Worm (Caenorhabditis elegans): ENCODE results near the gene T05A8.3.

The T05A8.3 gene

DNA sequence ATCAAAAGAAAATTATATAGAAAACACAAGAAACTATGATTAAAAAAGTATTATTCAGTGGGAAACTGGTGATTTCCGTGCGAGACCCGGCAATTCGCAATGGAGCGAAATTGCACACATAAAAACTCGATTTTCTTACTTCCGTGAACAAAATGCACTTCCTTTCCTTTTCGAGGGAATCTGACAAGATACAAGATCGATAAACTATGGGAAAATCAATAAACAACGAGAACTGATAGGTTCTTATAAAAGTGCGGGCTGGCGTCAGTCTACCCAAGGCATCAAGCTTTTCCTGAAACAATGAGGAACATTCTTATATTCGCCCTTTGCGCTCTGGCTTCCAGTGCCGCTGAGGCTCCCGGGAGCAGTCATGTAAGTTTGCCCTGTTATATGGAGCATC, 35.8 kb upstream of the T05A8.3 start, which contains the start of gene F29A7.3:
Gene F29A7.3 (plus strand): TSS at position 301 of the 400 bp plus-strand sequence.
- no peak for TF ChIP-seq F44E2.7 (GFP tag; IDR thresholded peaks at IDR 0.05)
- no peak for TF ChIP-seq madf-5 (GFP tag; IDR thresholded peaks at IDR 0.05)
- no peak for TF ChIP-seq snpc-1.2 (GFP tag; IDR thresholded peaks at IDR 0.05)
- no peak for TF ChIP-seq gei-8 (GFP tag; optimal IDR thresholded peaks at IDR 0.05)
- TF ChIP-seq nhr-42 (GFP tag; IDR thresholded peaks at IDR 0.05), result no peak
- no peak for TF ChIP-seq mdl-1 (tag; optimal IDR thresholded peaks at IDR 0.05)

DNA sequence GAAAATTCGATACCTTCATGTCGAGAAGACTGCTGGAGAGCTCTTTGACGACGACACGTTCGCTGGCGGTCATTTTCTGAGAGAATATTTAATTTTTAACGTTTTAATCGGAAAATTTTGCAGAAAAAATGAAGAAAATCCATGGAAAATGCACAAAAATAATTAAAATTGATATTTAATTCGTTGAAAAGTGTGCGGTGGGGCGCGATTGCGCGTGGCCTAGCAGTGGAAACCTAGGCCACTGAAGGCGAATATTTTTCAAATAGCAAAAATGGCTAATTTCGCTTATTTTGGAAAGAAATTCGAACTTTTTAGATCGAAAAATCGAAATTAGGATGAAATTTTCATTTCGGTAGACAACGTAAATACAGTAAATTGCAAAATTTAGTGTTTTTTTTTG, 35.3 kb upstream of the T05A8.3 start, which contains the start of gene F29A7.6:
Gene F29A7.6 (minus strand): TSS at position 76 of the 400 bp plus-strand sequence.
- TF ChIP-seq nhr-6 (tag; optimal IDR thresholded peaks at IDR 0.05), result peak; percentile 3
- TF ChIP-seq hif-1 (tag; optimal IDR thresholded peaks at IDR 0.05), result peak in 1 of 2 experiments; percentile 80
- peak; percentile 12 for TF ChIP-seq nhr-28 (tag; optimal IDR thresholded peaks at IDR 0.05)
- TF ChIP-seq ZK337.2 (GFP tag; IDR thresholded peaks at IDR 0.05), result peak; percentile 67; the same call in 1 of the 2 replicates
- TF ChIP-seq ceh-62 (tag; optimal IDR thresholded peaks at IDR 0.05), result no peak
- peak; percentile 98 for TF ChIP-seq lin-38 (GFP tag; IDR thresholded peaks at IDR 0.05)
- TF ChIP-seq gei-8 (GFP tag; optimal IDR thresholded peaks at IDR 0.05), result no peak
- peak; percentile 97 for TF ChIP-seq mes-2 (tag; optimal IDR thresholded peaks at IDR 0.05; ENCODE audit: poor library complexity, severe bottlenecking)
- TF ChIP-seq unc-130 (GFP tag; optimal IDR thresholded peaks at IDR 0.05), result peak; percentile 69
- peak; percentile 50; the same call in 1 of the 2 replicates for TF ChIP-seq dmd-6 (GFP tag; IDR thresholded peaks at IDR 0.05)
- no peak for TF ChIP-seq mdl-1 (tag; optimal IDR thresholded peaks at IDR 0.05)
- TF ChIP-seq nhr-48 (tag; optimal IDR thresholded peaks at IDR 0.05), result no peak
- peak; percentile 10 for TF ChIP-seq nhr-11 (tag; optimal IDR thresholded peaks at IDR 0.05)
- no peak for TF ChIP-seq cey-2 (tag; optimal IDR thresholded peaks at IDR 0.05; ENCODE audit: borderline replicate concordance, insufficient read depth)
- TF ChIP-seq rbr-2 (tag; optimal IDR thresholded peaks at IDR 0.05), result peak; percentile 49
- TF ChIP-seq dmd-9 (GFP tag; IDR thresholded peaks at IDR 0.05), result 0 out of 2 replicates have a peak, but pooled peaks have one; percentile 26
- no peak for TF ChIP-seq lin-39 (tag; optimal IDR thresholded peaks at IDR 0.05)
- peak; percentile 56 for TF ChIP-seq dpl-1 (GFP tag; optimal IDR thresholded peaks at IDR 0.05)
- peak; percentile 10 for TF ChIP-seq F49E8.2 (tag; optimal IDR thresholded peaks at IDR 0.05; ENCODE audit: borderline replicate concordance)
- TF ChIP-seq nhr-102 (tag; optimal IDR thresholded peaks at IDR 0.05), result no peak
- 0 out of 2 replicates have a peak, but pooled peaks have one; percentile 6 for TF ChIP-seq tra-1 (GFP tag; IDR thresholded peaks at IDR 0.05)
- no peak for TF ChIP-seq set-16 (GFP tag; IDR thresholded peaks at IDR 0.05)
- peak; percentile 25 for TF ChIP-seq hlh-11 (tag; optimal IDR thresholded peaks at IDR 0.05)
- TF ChIP-seq saeg-2 (GFP tag; IDR thresholded peaks at IDR 0.05), result no peak

DNA sequence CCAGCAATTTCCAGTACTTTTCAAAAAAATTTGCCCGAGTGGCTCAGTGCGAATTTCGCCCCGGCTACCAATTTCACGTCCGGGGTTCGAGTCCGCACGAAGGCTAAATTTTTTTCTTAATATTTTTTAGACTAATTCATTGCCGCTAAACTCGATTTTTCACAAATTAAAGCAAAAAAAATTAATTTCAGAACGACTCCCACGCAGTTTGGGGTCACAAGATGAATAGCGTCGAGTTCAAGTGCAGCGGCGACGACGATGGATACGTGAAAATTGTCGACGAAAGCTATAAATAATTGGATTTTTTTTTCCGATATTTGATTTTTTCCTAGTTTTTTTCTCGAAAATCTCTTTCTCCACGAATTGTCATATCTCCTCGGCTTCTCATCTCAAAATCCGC, 34.0 kb upstream of the T05A8.3 start:
- TF ChIP-seq daf-16 (GFP tag; optimal IDR thresholded peaks at IDR 0.05) (no peak), daf-16 (tag; optimal IDR thresholded peaks at IDR 0.05) (peak; percentile 28), lin-38 (GFP tag; IDR thresholded peaks at IDR 0.05) (peak; percentile 73), nhr-11 (tag; optimal IDR thresholded peaks at IDR 0.05) (no peak)

DNA sequence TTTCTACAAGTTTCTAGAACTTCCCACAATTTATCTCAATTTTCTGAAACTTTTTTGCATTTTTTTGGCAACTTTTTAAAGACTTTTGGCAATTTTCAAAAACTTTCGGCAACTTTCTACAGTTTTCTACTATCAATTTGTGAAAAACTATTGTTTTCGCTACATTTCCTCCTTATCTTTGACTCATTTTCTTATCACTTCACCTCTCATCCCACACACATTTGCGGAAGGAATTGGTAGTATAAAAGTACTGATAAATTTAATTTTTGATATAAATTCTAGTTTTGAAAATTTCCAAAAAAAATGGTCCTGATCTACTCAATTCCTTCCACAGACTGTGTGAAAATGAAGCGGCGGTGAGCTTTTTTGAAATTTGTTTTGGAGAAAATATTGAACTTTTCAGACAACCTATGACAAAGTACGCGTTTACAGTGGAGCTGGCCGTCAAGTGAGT, 32.4 kb upstream of the T05A8.3 start, which contains the start of gene F29A7.4:
Gene F29A7.4 (plus strand): TSS at position 404 of the 454 bp plus-strand sequence.
- TF ChIP-seq hlh-11 (tag; optimal IDR thresholded peaks at IDR 0.05) (no peak), pqm-1 (tag; optimal IDR thresholded peaks at IDR 0.05) (peak; percentile 18), daf-16 (GFP tag; optimal IDR thresholded peaks at IDR 0.05) (no peak), daf-16 (tag; optimal IDR thresholded peaks at IDR 0.05) (peak; percentile 49), nhr-28 (tag; optimal IDR thresholded peaks at IDR 0.05) (peak; percentile 74), nhr-102 (tag; optimal IDR thresholded peaks at IDR 0.05) (no peak)

DNA sequence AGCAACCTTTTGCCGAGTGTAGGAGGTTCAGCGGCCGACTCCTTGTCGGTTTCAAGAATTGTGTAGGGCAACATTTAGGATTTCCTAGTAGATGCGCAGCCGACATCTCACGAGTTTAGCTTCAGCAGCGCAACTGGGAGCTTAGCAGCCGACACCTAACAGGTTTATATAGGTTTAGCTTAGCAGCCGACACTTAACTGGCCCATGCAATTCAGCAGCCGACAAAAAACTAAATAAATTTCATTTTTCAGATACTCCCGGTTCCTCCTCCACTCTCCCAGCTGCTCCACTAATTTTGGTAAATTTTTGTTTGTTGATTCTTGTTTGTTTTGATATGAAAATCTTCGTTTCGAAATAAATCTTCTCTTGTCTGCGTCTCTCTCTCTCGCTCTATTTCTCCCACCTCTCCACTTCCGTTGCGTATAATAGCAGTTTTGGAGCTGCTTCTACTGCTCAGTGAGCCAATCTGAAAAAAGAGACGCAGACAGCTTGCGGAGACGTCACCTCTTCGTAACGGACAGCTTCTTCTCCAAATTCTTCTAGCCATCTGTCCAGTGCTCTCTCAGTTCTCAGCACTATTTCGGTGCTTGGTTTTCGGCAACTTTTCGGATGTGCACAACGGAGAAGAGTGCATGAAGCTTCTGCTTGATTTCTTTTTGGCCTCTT, 30.9 kb upstream of the T05A8.3 start:
- TF ChIP-seq mdl-1 (tag; optimal IDR thresholded peaks at IDR 0.05) (peak in 1 of 2 experiments; percentile 14), unc-130 (GFP tag; optimal IDR thresholded peaks at IDR 0.05) (no peak), unc-39 (tag; optimal IDR thresholded peaks at IDR 0.05) (no peak), sdz-12 (GFP tag; optimal IDR thresholded peaks at IDR 0.05) (no peak), ceh-62 (tag; optimal IDR thresholded peaks at IDR 0.05) (no peak), hmg-1.1 (GFP tag; IDR thresholded peaks at IDR 0.05) (peak; percentile 55; the same call in 1 of the 2 replicates), ceh-44 (GFP tag; IDR thresholded peaks at IDR 0.05) (no peak), ctbp-1 (GFP tag; IDR thresholded peaks at IDR 0.05) (peak; percentile 60; the same call in 1 of the 2 replicates), arid-1 (GFP tag; conservative IDR thresholded peaks at IDR 0.05) (no peak), D1046.2 (GFP tag; IDR thresholded peaks at IDR 0.05) (no peak), nhr-41 (GFP tag; IDR thresholded peaks at IDR 0.05) (no peak), nhr-25 (tag; optimal IDR thresholded peaks at IDR 0.05; ENCODE audit: borderline replicate concordance, insufficient read depth) (no peak), nhr-6 (tag; optimal IDR thresholded peaks at IDR 0.05) (no peak)
